2 fruit fly cellular contexts compared by ENCODE assay signal in the genomic region with DNA sequence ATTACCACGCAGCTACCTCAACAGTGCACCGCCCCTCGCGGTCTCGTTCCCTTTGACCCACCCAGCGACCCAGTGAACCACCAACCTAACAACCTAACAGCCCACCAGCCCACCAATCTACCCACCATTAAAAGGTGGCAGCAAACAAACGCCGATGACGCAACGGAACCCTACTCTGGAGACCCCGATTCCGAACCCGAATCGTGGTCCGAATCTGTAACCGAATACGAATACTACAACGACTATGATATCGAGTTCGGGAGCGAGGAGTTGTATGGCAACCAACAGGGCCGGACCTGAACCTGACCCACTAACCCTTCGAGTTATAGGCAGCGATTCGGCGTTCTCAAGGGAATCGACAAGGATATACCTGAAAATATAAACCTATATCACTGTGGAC.
TF ChIP-seq lines count a peak whose summit lies in the region.

No protein-coding gene starts in this region.

- no peak for TF ChIP-seq CTCF in whole organism, embryonic (GFP tag; optimal IDR thresholded peaks at IDR 0.05; lab: Kevin White, UChicago)

TF ChIP-seq in whole organism, embryonic, 481 proteins besides CTCF, POLR2A, EP300 and RAD21:
- peak; percentile 98 for TF ChIP-seq CG13894 (tag; optimal IDR thresholded peaks at IDR 0.05; lab: Kevin White, UChicago)
- TF ChIP-seq Opbp (GFP tag; IDR thresholded peaks at IDR 0.05; lab: Robert Waterston, UW; ENCODE audit: partially characterized antibody), result no peak
- TF ChIP-seq Deaf1 (tag; optimal IDR thresholded peaks at IDR 0.05; lab: Kevin White, UChicago), result peak; percentile 53
- TF ChIP-seq crol (GFP tag; IDR thresholded peaks at IDR 0.05; lab: Robert Waterston, UW), result peak; percentile 58

TF ChIP-seq in whole organism, prepupa, 60 proteins besides CTCF, POLR2A, EP300 and RAD21:
- TF ChIP-seq CG8319 (GFP tag; optimal IDR thresholded peaks at IDR 0.05; lab: Kevin White, UChicago) (peak; percentile 20), Eip75B (GFP tag; optimal IDR thresholded peaks at IDR 0.05; lab: Kevin White, UChicago) (no peak), CG6792 (GFP tag; optimal IDR thresholded peaks at IDR 0.05; lab: Kevin White, UChicago) (no peak)
TF ChIP-seq in whole organism, prepupa: peak in this region for 1.
